Worm (Caenorhabditis elegans): ENCODE data around the gene B0310.2.

DNA sequence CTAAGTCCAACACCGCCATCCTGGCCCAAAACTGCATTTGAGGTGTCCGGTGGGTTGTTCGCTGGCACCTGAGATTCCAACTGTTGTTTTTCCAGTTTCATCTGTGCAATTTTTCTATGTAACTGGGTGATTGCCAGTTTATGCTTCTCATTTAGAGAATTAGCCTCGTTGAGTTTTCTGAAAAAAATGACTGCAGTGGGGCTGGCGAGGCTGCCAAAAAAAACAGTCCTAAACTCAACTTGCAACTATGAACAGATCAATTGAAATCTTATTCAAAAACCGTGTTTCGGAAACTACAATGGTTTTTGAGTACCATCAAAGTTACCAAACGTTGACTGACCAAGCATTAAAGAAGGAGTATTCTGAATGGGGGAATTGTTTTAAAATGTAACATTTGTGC, 47.1 kb upstream of the B0310.2 start, which contains the start of gene F57C12.6:
- no peak for TF ChIP-seq ama-1 (optimal IDR thresholded peaks at IDR 0.05)
- no peak for TF ChIP-seq egl-27 (tag; optimal IDR thresholded peaks at IDR 0.05)
- no peak for TF ChIP-seq elt-2 (tag; optimal IDR thresholded peaks at IDR 0.05)
- no peak for TF ChIP-seq nhr-77 (tag; optimal IDR thresholded peaks at IDR 0.05)
- no peak for TF ChIP-seq mdl-1 (tag; optimal IDR thresholded peaks at IDR 0.05)
- TF ChIP-seq ztf-11 (tag; optimal IDR thresholded peaks at IDR 0.05): no peak
- no peak for TF ChIP-seq snpc-4 (tag; optimal IDR thresholded peaks at IDR 0.05)

All from whole organism, L1 larva.